Worm (Caenorhabditis elegans) whole organism, young adult: ENCODE results near the gene ugt-7.

ENCODE experiments used
- B0019.2 ChIP-seq: fragments of 200-800 bp; sonication (Bioruptor generic); conservative IDR thresholded peaks from 2 replicates; pipeline ENCODE4 v1.3.6; 2022; ENCODE audit warnings: missing genetic modification reagents, missing genetic modification characterization, missing compliant biosample characterization
- B0035.1 ChIP-seq: sonication (generic microtip); optimal IDR thresholded peaks from 2 replicates; lab custom pipeline; 2016; ENCODE audit warnings: missing genetic modification characterization, mild to moderate bottlenecking, missing compliant biosample characterization, missing genotype, missing genetic modification reagents
- F23B12.7 ChIP-seq: sonication (generic microtip); optimal IDR thresholded peaks from 2 replicates; lab custom pipeline; 2017; ENCODE audit warnings: missing genetic modification characterization, mild to moderate bottlenecking, missing compliant biosample characterization, antibody characterized with exemption, moderate library complexity; ENCODE audit not compliant: insufficient read depth
- F33H1.4 ChIP-seq: fragments of 200-800 bp; sonication (Bioruptor generic); IDR thresholded peaks from 2 replicates; pipeline ENCODE4 v1.3.6; 2022; ENCODE audit warnings: missing genetic modification reagents, missing genetic modification characterization, missing compliant biosample characterization
- F57C9.4 ChIP-seq: sonication (generic microtip); optimal IDR thresholded peaks from 2 replicates; lab custom pipeline; 2017; ENCODE audit warnings: mild to moderate bottlenecking, missing genetic modification characterization, missing compliant biosample characterization
- T07F8.4 ChIP-seq: sonication (generic microtip); optimal IDR thresholded peaks from 2 replicates; lab custom pipeline; 2016; ENCODE audit warnings: mild to moderate bottlenecking, missing genetic modification characterization, moderate library complexity, missing compliant biosample characterization
- Y53F4B.3 ChIP-seq: fragments of 200-800 bp; sonication (Bioruptor generic); IDR thresholded peaks from 2 replicates; pipeline ENCODE4 v1.3.6; 2022; ENCODE audit warnings: missing genetic modification reagents, missing genetic modification characterization, missing compliant biosample characterization
- ZK185.1 ChIP-seq: sonication (generic microtip); optimal IDR thresholded peaks from 2 replicates; lab custom pipeline; 2016; ENCODE audit warnings: mild to moderate bottlenecking, missing genetic modification characterization, missing compliant biosample characterization; ENCODE audit not compliant: poor library complexity, severe bottlenecking
- aptf-2 ChIP-seq: fragments of 200-800 bp; sonication (Bioruptor generic); conservative IDR thresholded peaks from 2 replicates; pipeline ENCODE4 v1.3.6; 2022; ENCODE audit warnings: missing genetic modification reagents, missing genetic modification characterization, missing compliant biosample characterization
- aptf-3 ChIP-seq: fragments of 200-800 bp; sonication (Bioruptor generic); IDR thresholded peaks from 2 replicates; pipeline ENCODE4 v1.3.6; 2022; ENCODE audit warnings: missing genetic modification characterization, missing compliant biosample characterization
- atf-7 ChIP-seq: sonication (generic microtip); optimal IDR thresholded peaks from 2 replicates; lab custom pipeline; 2017; ENCODE audit warnings: mild to moderate bottlenecking, missing genetic modification characterization, missing compliant biosample characterization
- attf-3 ChIP-seq: fragments of 200-800 bp; sonication (Bioruptor generic); conservative IDR thresholded peaks from 2 replicates; pipeline ENCODE4 v1.3.6; 2022; ENCODE audit warnings: missing genetic modification reagents, missing genetic modification characterization, missing compliant biosample characterization
- attf-5 ChIP-seq: fragments of 200-800 bp; sonication (Bioruptor generic); optimal IDR thresholded peaks from 2 replicates; lab custom pipeline; 2018; ENCODE audit warnings: mild to moderate bottlenecking, missing genetic modification characterization, missing compliant biosample characterization
- attf-6 ChIP-seq: fragments of 200-800 bp; sonication (Bioruptor generic); IDR thresholded peaks from 2 replicates; pipeline ENCODE4 v1.3.6; 2022; ENCODE audit warnings: missing genetic modification reagents, missing genetic modification characterization, missing compliant biosample characterization
- bed-1 ChIP-seq: fragments of 200-800 bp; sonication (Bioruptor generic); IDR thresholded peaks from 2 replicates; pipeline ENCODE4 v1.3.6; 2022; ENCODE audit warnings: missing genetic modification reagents, missing genetic modification characterization, missing compliant biosample characterization
- ceh-40 ChIP-seq: fragments of 200-800 bp; sonication (Bioruptor generic); IDR thresholded peaks from 2 replicates; pipeline ENCODE4 v1.3.6; 2022; ENCODE audit warnings: missing genetic modification characterization, missing compliant biosample characterization
- ceh-91 ChIP-seq: fragments of 200-800 bp; sonication (Bioruptor generic); IDR thresholded peaks from 2 replicates; pipeline ENCODE4 v1.3.6; 2022; ENCODE audit warnings: missing genetic modification reagents, missing genetic modification characterization, missing compliant biosample characterization
- dox-1 ChIP-seq: fragments of 200-800 bp; sonication (Bioruptor generic); IDR thresholded peaks from 2 replicates; pipeline ENCODE4 v1.3.6; 2022; ENCODE audit warnings: missing genetic modification reagents, missing genetic modification characterization, missing compliant biosample characterization
- dpff-1 ChIP-seq: sonication (generic microtip); optimal IDR thresholded peaks from 2 replicates; lab custom pipeline; 2017; ENCODE audit warnings: mild to moderate bottlenecking, missing genetic modification characterization, missing compliant biosample characterization
- dpl-1 ChIP-seq: fragments of 150-350 bp; optimal IDR thresholded peaks from 2 replicates; lab custom pipeline; 2014; ENCODE audit warnings: missing biosample characterization, missing genetic modification reagents, missing genetic modification characterization
- efl-1 ChIP-seq: fragments of 150-350 bp; optimal IDR thresholded peaks from 2 replicates; lab custom pipeline; 2014; ENCODE audit warnings: missing biosample characterization, missing genetic modification reagents, missing genetic modification characterization
- ets-4 ChIP-seq: fragments of 200-800 bp; sonication (Bioruptor generic); optimal IDR thresholded peaks from 2 replicates; lab custom pipeline; 2018; ENCODE audit warnings: mild to moderate bottlenecking, missing genetic modification characterization, missing compliant biosample characterization
- hmg-1.2 ChIP-seq: fragments of 200-800 bp; sonication (Bioruptor generic); IDR thresholded peaks from 2 replicates; pipeline ENCODE4 v1.3.6; 2022; ENCODE audit warnings: missing genetic modification reagents, missing genetic modification characterization, missing compliant biosample characterization
- hrde-1 ChIP-seq: sonication (generic microtip); optimal IDR thresholded peaks from 2 replicates; lab custom pipeline; 2016; ENCODE audit warnings: missing genetic modification characterization, mild to moderate bottlenecking, missing compliant biosample characterization, moderate library complexity, missing genotype, missing genetic modification reagents, borderline replicate concordance
- let-526 ChIP-seq: fragments of 200-800 bp; sonication (Bioruptor generic); IDR thresholded peaks from 2 replicates; pipeline ENCODE4 v1.3.6; 2022; ENCODE audit warnings: missing genetic modification reagents, missing genetic modification characterization, missing compliant biosample characterization
- let-607 ChIP-seq, 2 experiments: fragments of 200-800 bp in 1 of 2; sonication (Bioruptor generic) in 1 of 2; sonication (generic microtip) in 1 of 2; optimal IDR thresholded peaks; 2 replicates each; lab custom pipeline; 2016 to 2018; ENCODE audit warnings: mild to moderate bottlenecking in 2 of 2, missing compliant biosample characterization in 2 of 2, missing genetic modification characterization in 2 of 2, moderate library complexity in 2 of 2, missing genotype in 1 of 2
- lin-26 ChIP-seq: fragments of 200-800 bp; sonication (Bioruptor generic); IDR thresholded peaks from 2 replicates; pipeline ENCODE4 v1.3.6; 2022; ENCODE audit warnings: missing genetic modification reagents, missing genetic modification characterization, missing compliant biosample characterization
- madf-6 ChIP-seq: fragments of 200-800 bp; sonication (Bioruptor generic); IDR thresholded peaks from 2 replicates; pipeline ENCODE4 v1.3.6; 2022; ENCODE audit warnings: missing genetic modification reagents, missing genetic modification characterization, missing compliant biosample characterization
- madf-8 ChIP-seq: fragments of 200-800 bp; sonication (Bioruptor generic); conservative IDR thresholded peaks from 2 replicates; pipeline ENCODE4 v1.3.6; 2022; ENCODE audit warnings: missing genetic modification reagents, missing genetic modification characterization, missing compliant biosample characterization
- mel-28 ChIP-seq: sonication (generic microtip); optimal IDR thresholded peaks from 2 replicates; lab custom pipeline; 2016; ENCODE audit warnings: borderline replicate concordance, mild to moderate bottlenecking, missing genetic modification characterization, missing compliant biosample characterization
- nhr-120 ChIP-seq: fragments of 200-800 bp; sonication (Bioruptor generic); IDR thresholded peaks from 2 replicates; pipeline ENCODE4 v1.3.6; 2022; ENCODE audit warnings: missing genetic modification characterization, missing compliant biosample characterization
- rcor-1 ChIP-seq: fragments of 200-800 bp; sonication (Bioruptor generic); IDR thresholded peaks from 2 replicates; pipeline ENCODE4 v1.3.6; 2022; ENCODE audit warnings: missing genetic modification reagents, missing genetic modification characterization, missing compliant biosample characterization
- snpc-1.3 ChIP-seq: sonication (generic microtip); optimal IDR thresholded peaks from 2 replicates; lab custom pipeline; 2017; ENCODE audit warnings: missing genetic modification characterization, mild to moderate bottlenecking, missing compliant biosample characterization, antibody characterized with exemption, moderate library complexity, missing genotype, missing genetic modification reagents; ENCODE audit not compliant: insufficient read depth
- snpc-3.4 ChIP-seq: sonication (generic microtip); optimal IDR thresholded peaks from 2 replicates; lab custom pipeline; 2017; ENCODE audit warnings: missing genetic modification characterization, mild to moderate bottlenecking, missing compliant biosample characterization, antibody characterized with exemption, moderate library complexity, missing genotype, missing genetic modification reagents
- snpc-4 ChIP-seq, 5 experiments: fragments of 150-350 bp in 1 of 5; sonication (generic microtip) in 4 of 5; optimal IDR thresholded peaks; 2 replicates each; lab custom pipeline; 2014 to 2018; ENCODE audit warnings: missing genetic modification characterization in 5 of 5, missing biosample characterization in 3 of 5, antibody characterized with exemption in 2 of 5, mild to moderate bottlenecking in 2 of 5, missing compliant biosample characterization in 2 of 5, missing genotype in 2 of 5, moderate library complexity in 2 of 5, missing genetic modification reagents in 1 of 5
- somi-1 ChIP-seq: fragments of 200-800 bp; sonication (Bioruptor generic); optimal IDR thresholded peaks from 2 replicates; lab custom pipeline; 2018; ENCODE audit warnings: mild to moderate bottlenecking, missing genetic modification characterization, missing compliant biosample characterization
- xnd-1 ChIP-seq: sonication (generic microtip); optimal IDR thresholded peaks from 2 replicates; lab custom pipeline; 2016; ENCODE audit warnings: missing genotype, missing genetic modification reagents, missing genetic modification characterization, missing compliant biosample characterization
- zfh-2 ChIP-seq: fragments of 200-800 bp; sonication (Bioruptor generic); conservative IDR thresholded peaks from 2 replicates; pipeline ENCODE4 v1.3.6; 2022; ENCODE audit warnings: missing genetic modification reagents, missing genetic modification characterization, missing compliant biosample characterization
- ztf-18 ChIP-seq: sonication (generic microtip); optimal IDR thresholded peaks from 2 replicates; lab custom pipeline; 2016; ENCODE audit warnings: missing genotype, mild to moderate bottlenecking, missing genetic modification characterization, missing compliant biosample characterization
- ztf-26 ChIP-seq: sonication (generic microtip); optimal IDR thresholded peaks from 2 replicates; lab custom pipeline; 2017; ENCODE audit warnings: missing genetic modification characterization, missing compliant biosample characterization
- ztf-3 ChIP-seq: fragments of 200-800 bp; sonication (Bioruptor generic); optimal IDR thresholded peaks from 2 replicates; lab custom pipeline; 2018; ENCODE audit warnings: mild to moderate bottlenecking, missing genetic modification characterization, missing compliant biosample characterization

The ugt-7 gene

DNA sequence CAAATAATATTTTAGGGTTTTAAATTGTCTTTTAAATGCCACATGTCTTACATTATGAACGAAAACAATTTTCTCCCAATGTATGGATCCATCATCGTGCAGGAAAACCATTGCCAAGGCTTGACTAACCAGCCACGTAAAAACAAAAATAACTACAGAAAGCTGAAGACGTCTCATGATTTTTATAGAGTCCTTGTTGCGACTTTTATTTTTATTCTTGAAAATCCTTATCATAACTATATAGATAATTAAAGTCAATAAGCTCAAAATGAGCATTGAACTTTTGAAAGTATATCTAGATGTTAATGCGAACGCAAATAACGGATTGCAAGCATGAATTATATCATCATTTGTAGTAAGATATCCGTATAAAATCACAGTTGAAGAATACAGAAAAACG lies 20.3 kb downstream of the ugt-7 start:
- TF ChIP-seq ztf-26 (tag; lab: Kevin White, UChicago), result no peak
- TF ChIP-seq ztf-3 (GFP tag; lab: Kevin White, UChicago), result no peak

ce11 chrV:4979060-4979459 lies 21.3 kb downstream of the ugt-7 start, which contains the start of gene srsx-11:
TSS of gene srsx-11 (minus strand) at chrV:4979160.
- TF ChIP-seq ZK185.1 (tag; lab: Kevin White, UChicago), result no peak
- TF ChIP-seq T07F8.4, result no peak
- no peak for TF ChIP-seq atf-7 (tag; lab: Kevin White, UChicago)
- TF ChIP-seq hrde-1 (tag; lab: Kevin White, UChicago), result no peak
- TF ChIP-seq let-526 (GFP tag; lab: Robert Waterston, UW), result no peak
- no peak for TF ChIP-seq ztf-18
- TF ChIP-seq snpc-1.3, result no peak
- TF ChIP-seq B0019.2, result no peak
- TF ChIP-seq, all 124 proteins: peak for 0

DNA sequence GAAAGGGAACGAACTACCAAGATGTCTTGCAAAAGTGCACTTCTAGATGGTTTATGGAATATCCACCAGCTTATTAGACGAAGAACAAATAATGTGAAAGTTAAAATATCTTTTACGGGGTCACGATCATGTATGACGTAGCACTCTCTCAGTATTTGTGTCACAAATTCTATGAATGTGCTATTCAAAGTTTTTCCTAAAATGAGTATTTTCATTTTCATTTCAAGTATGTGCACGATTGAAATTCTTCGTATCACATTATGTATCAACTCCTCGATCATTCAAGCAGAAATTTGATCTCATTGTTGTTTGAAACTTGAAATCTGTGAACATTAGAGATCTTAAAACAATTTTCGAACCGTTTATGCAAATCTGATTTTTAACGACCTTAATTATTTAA lies 22.8 kb downstream of the ugt-7 start:
- TF ChIP-seq dpff-1 (tag; lab: Kevin White, UChicago) (no peak), Y53F4B.3 (GFP tag; lab: Robert Waterston, UW) (no peak), attf-3 (GFP tag; lab: Robert Waterston, UW) (no peak), F57C9.4 (tag; lab: Kevin White, UChicago) (no peak), F23B12.7 (tag; lab: Kevin White, UChicago) (no peak), B0035.1 (tag; lab: Kevin White, UChicago) (no peak)

DNA sequence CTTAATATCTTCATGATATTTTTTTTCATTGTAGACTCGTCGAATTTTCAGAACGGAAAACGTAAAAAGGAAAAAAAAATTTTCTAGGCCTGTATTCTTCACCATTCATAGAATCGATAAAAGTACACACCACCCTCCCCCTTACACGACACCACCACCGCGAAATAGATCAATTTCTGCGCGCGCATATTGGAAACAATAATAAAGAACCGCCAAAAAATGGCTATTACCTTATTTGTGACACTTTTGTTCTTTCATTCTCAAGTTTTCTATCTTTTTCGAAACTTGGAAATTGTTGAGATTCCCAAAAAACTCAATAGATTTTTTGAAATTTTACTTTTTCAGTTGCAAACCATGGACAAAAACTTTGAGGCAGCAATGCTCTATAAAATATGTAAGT lies 25.2 kb downstream of the ugt-7 start, which contains the start of gene F26G5.1:
TSS of gene F26G5.1 (plus strand) at position 339 of the 400 bp plus-strand sequence.
- no peak for TF ChIP-seq bed-1 (GFP tag; lab: Robert Waterston, UW)
- TF ChIP-seq madf-6 (GFP tag; lab: Robert Waterston, UW), result peak; percentile 86
- peak; percentile 29; the same call in 1 of the 2 replicates for TF ChIP-seq F33H1.4 (GFP tag; lab: Robert Waterston, UW)
- TF ChIP-seq hmg-1.2 (GFP tag; lab: Robert Waterston, UW), result peak; percentile 22; the same call in 1 of the 2 replicates
- TF ChIP-seq atf-7 (tag; lab: Kevin White, UChicago), result no peak
- TF ChIP-seq dpl-1 (GFP tag; lab: Kevin White, UChicago), result peak; percentile 33
- TF ChIP-seq xnd-1 (tag; lab: Kevin White, UChicago), result peak; percentile 26
- peak; percentile 75 for TF ChIP-seq efl-1
- peak; percentile 65 for TF ChIP-seq madf-8 (GFP tag; lab: Robert Waterston, UW)
- TF ChIP-seq, all 124 proteins: peak for 7

- TF ChIP-seq nhr-120 (GFP tag; lab: Robert Waterston, UW) (no peak), snpc-4 (GFP tag; optimal IDR thresholded peaks at IDR 0.05; lab: Kevin White, UChicago) (no peak), snpc-4 (tag; optimal IDR thresholded peaks at IDR 0.05; lab: Kevin White, UChicago) (no peak), zfh-2 (GFP tag; lab: Robert Waterston, UW) (no peak), rcor-1 (GFP tag; lab: Robert Waterston, UW) (no peak), ceh-40 (no peak), aptf-3 (GFP tag; lab: Robert Waterston, UW) (no peak), ztf-3 (GFP tag; lab: Kevin White, UChicago) (no peak), aptf-2 (no peak), ceh-91 (GFP tag; lab: Robert Waterston, UW) (no peak), let-607 (tag; optimal IDR thresholded peaks at IDR 0.05; lab: Kevin White, UChicago) (no peak), snpc-3.4 (tag; lab: Kevin White, UChicago) (no peak), mel-28 (no peak), ets-4 (GFP tag; lab: Kevin White, UChicago) (no peak), somi-1 (GFP tag; lab: Kevin White, UChicago) (no peak), attf-5 (GFP tag; lab: Kevin White, UChicago) (no peak), attf-6 (GFP tag; lab: Robert Waterston, UW) (no peak), ztf-26 (tag; lab: Kevin White, UChicago) (no peak), lin-26 (no peak), dox-1 (GFP tag; lab: Robert Waterston, UW) (no peak)
Observed at ce11 chrV:4974677-4975076, 25.7 kb downstream of the ugt-7 start, which contains the start of gene srsx-10. TSS of gene srsx-10 (minus strand) at chrV:4974777.
